Worm (Caenorhabditis elegans) whole organism, L2 larva: ENCODE measurements around the gene B0513.90.

ENCODE experiments used
- R02D3.7 ChIP-seq: fragments of 150-350 bp; optimal IDR thresholded peaks from 2 replicates; lab custom pipeline; 2014; ENCODE audit warnings: missing biosample characterization, missing genetic modification characterization
- elt-3 ChIP-seq: sonication (generic microtip); optimal IDR thresholded peaks from 2 replicates; lab custom pipeline; 2017; ENCODE audit warnings: missing biosample characterization, missing genetic modification characterization
- mbf-1 ChIP-seq: sonication (generic microtip); optimal IDR thresholded peaks from 2 replicates; lab custom pipeline; 2017; ENCODE audit warnings: missing biosample characterization, missing genetic modification characterization
- nhr-6 ChIP-seq: fragments of 150-350 bp; optimal IDR thresholded peaks from 2 replicates; lab custom pipeline; 2014; ENCODE audit warnings: missing biosample characterization, missing genetic modification characterization
- skn-1 ChIP-seq: sonication (generic microtip); optimal IDR thresholded peaks from 2 replicates; lab custom pipeline; 2017; ENCODE audit warnings: missing biosample characterization, missing genetic modification characterization

ce11 chrIV:13838296-13838695, 28.6 kb upstream of the B0513.90 start:
- TF ChIP-seq mbf-1 = no peak
- TF ChIP-seq nhr-6 (tag; lab: Kevin White, UChicago) = no peak
- TF ChIP-seq skn-1 (tag; lab: Kevin White, UChicago) = no peak
- TF ChIP-seq elt-3 (tag; lab: Kevin White, UChicago) = no peak
- TF ChIP-seq R02D3.7 (tag; lab: Kevin White, UChicago) = no peak
